Worm (Caenorhabditis elegans) whole organism, early embryonic: ENCODE data around the gene C43H6.12.

Experiments used
- B0310.2 ChIP-seq: sonication (generic microtip); optimal IDR thresholded peaks from 2 replicates; lab custom pipeline; 2016; ENCODE audit warnings: mild to moderate bottlenecking, missing genetic modification characterization, missing compliant biosample characterization
- F13C5.2 ChIP-seq: sonication (generic microtip); optimal IDR thresholded peaks from 2 replicates; lab custom pipeline; 2017; ENCODE audit warnings: mild to moderate bottlenecking, missing genetic modification characterization, inconsistent platforms, missing compliant biosample characterization
- aly-1 ChIP-seq: sonication (generic microtip); optimal IDR thresholded peaks from 2 replicates; lab custom pipeline; 2016; ENCODE audit warnings: missing genetic modification characterization, missing compliant biosample characterization
- ama-1 ChIP-seq: fragments of 150-350 bp; optimal IDR thresholded peaks from 2 replicates; lab custom pipeline; 2014
- ceh-13 ChIP-seq: fragments of 200-800 bp; sonication (Bioruptor generic); optimal IDR thresholded peaks from 2 replicates; lab custom pipeline; 2018; ENCODE audit warnings: mild to moderate bottlenecking, missing genetic modification characterization, missing compliant biosample characterization
- ceh-36 ChIP-seq: sonication (generic microtip); optimal IDR thresholded peaks from 2 replicates; lab custom pipeline; 2016; ENCODE audit warnings: missing genetic modification characterization, inconsistent platforms, missing compliant biosample characterization
- ets-7 ChIP-seq: sonication (generic microtip); optimal IDR thresholded peaks from 2 replicates; lab custom pipeline; 2016; ENCODE audit warnings: missing genotype, missing genetic modification characterization, missing compliant biosample characterization
- flt-1 ChIP-seq: fragments of 200-800 bp; sonication (Bioruptor generic); IDR thresholded peaks from 2 replicates; pipeline ENCODE4 v1.3.6; 2022; ENCODE audit warnings: missing genetic modification characterization, missing compliant biosample characterization
- hmbx-1 ChIP-seq: sonication (generic microtip); optimal IDR thresholded peaks from 2 replicates; lab custom pipeline; 2016; ENCODE audit warnings: mild to moderate bottlenecking, missing genetic modification characterization, missing compliant biosample characterization
- hmg-4 ChIP-seq: fragments of 200-800 bp; sonication (Bioruptor generic); optimal IDR thresholded peaks from 2 replicates; lab custom pipeline; 2018; ENCODE audit warnings: mild to moderate bottlenecking, missing genetic modification characterization, missing compliant biosample characterization
- hnd-1 ChIP-seq: sonication (generic microtip); optimal IDR thresholded peaks from 2 replicates; lab custom pipeline; 2016; ENCODE audit warnings: missing genetic modification characterization, missing compliant biosample characterization
- pes-1 ChIP-seq: fragments of 200-800 bp; sonication (Bioruptor generic); IDR thresholded peaks from 2 replicates; pipeline ENCODE4 v1.3.6; 2022; ENCODE audit warnings: missing genetic modification reagents, missing genetic modification characterization, missing compliant biosample characterization
- scrt-1 ChIP-seq: fragments of 200-800 bp; sonication (Bioruptor generic); IDR thresholded peaks from 2 replicates; pipeline ENCODE4 v1.3.6; 2022; ENCODE audit warnings: missing genetic modification characterization, missing compliant biosample characterization
- sea-1 ChIP-seq: fragments of 200-800 bp; sonication (Bioruptor generic); conservative IDR thresholded peaks from 2 replicates; pipeline ENCODE4 v1.3.6; 2022; ENCODE audit warnings: missing genetic modification characterization, missing compliant biosample characterization
- tbx-11 ChIP-seq: fragments of 200-800 bp; sonication (Bioruptor generic); IDR thresholded peaks from 2 replicates; pipeline ENCODE4 v1.3.6; 2022; ENCODE audit warnings: missing genetic modification characterization, missing compliant biosample characterization
- tbx-37 ChIP-seq: fragments of 200-800 bp; sonication (Bioruptor generic); conservative IDR thresholded peaks from 2 replicates; pipeline ENCODE4 v1.3.6; 2022; ENCODE audit warnings: missing genetic modification reagents, missing genetic modification characterization, missing compliant biosample characterization
- tra-4 ChIP-seq: sonication (generic microtip); optimal IDR thresholded peaks from 2 replicates; lab custom pipeline; 2017; ENCODE audit warnings: missing genetic modification characterization, missing compliant biosample characterization

The C43H6.12 gene

ce11 chrX:2372134-2372533 lies 37.3 kb upstream of the C43H6.12 start:
- TF ChIP-seq hmbx-1, result no peak
- no peak for TF ChIP-seq hnd-1 (tag; lab: Kevin White, UChicago)
- TF ChIP-seq hmg-4, result no peak
- no peak for TF ChIP-seq F13C5.2
- no peak for TF ChIP-seq tbx-11 (GFP tag; lab: Robert Waterston, UW)
- no peak for TF ChIP-seq B0310.2 (tag; lab: Kevin White, UChicago)

ce11 chrX:2375300-2376035 lies 33.9 kb upstream of the C43H6.12 start, which contains the start of gene F47G3.3:
Gene F47G3.3 (plus strand): TSS chrX:2375985.
- no peak for TF ChIP-seq B0310.2 (tag; lab: Kevin White, UChicago)

ce11 chrX:2380818-2381217 lies 28.6 kb upstream of the C43H6.12 start:
- TF ChIP-seq tbx-37 (GFP tag; lab: Robert Waterston, UW), result no peak
- no peak for TF ChIP-seq F13C5.2
- no peak for TF ChIP-seq hmg-4
- TF ChIP-seq sea-1, result no peak
- no peak for TF ChIP-seq scrt-1 (GFP tag; lab: Robert Waterston, UW)
- no peak for TF ChIP-seq ama-1 (lab: Kevin White, UChicago)
- no peak for TF ChIP-seq tbx-11 (GFP tag; lab: Robert Waterston, UW)
- no peak for TF ChIP-seq ceh-13 (GFP tag; lab: Kevin White, UChicago)
- TF ChIP-seq pes-1 (GFP tag; lab: Robert Waterston, UW), result no peak
- TF ChIP-seq ceh-36 (tag; lab: Kevin White, UChicago), result no peak
- no peak for TF ChIP-seq tra-4 (tag; lab: Kevin White, UChicago)
- no peak for TF ChIP-seq hnd-1 (tag; lab: Kevin White, UChicago)
- no peak for TF ChIP-seq ets-7 (tag; lab: Kevin White, UChicago)
- TF ChIP-seq B0310.2 (tag; lab: Kevin White, UChicago), result no peak
- TF ChIP-seq hmbx-1, result no peak

- no peak for TF ChIP-seq tra-4 (tag; lab: Kevin White, UChicago)
- TF ChIP-seq ets-7 (tag; lab: Kevin White, UChicago), result no peak
- TF ChIP-seq flt-1 (GFP tag; lab: Robert Waterston, UW), result no peak
- TF ChIP-seq tbx-37 (GFP tag; lab: Robert Waterston, UW), result no peak
- TF ChIP-seq hmbx-1, result no peak
- TF ChIP-seq scrt-1 (GFP tag; lab: Robert Waterston, UW), result no peak
- TF ChIP-seq ceh-13 (GFP tag; lab: Kevin White, UChicago), result no peak
- TF ChIP-seq pes-1 (GFP tag; lab: Robert Waterston, UW), result no peak
- TF ChIP-seq tbx-11 (GFP tag; lab: Robert Waterston, UW), result no peak
- TF ChIP-seq hnd-1 (tag; lab: Kevin White, UChicago), result no peak
- TF ChIP-seq F13C5.2, result no peak
Observed at ce11 chrX:2381282-2381681, 28.1 kb upstream of the C43H6.12 start, which contains the start of gene F47G3.4. Gene F47G3.4 (plus strand): TSS chrX:2381582.

- TF ChIP-seq F13C5.2 (peak; percentile 27), sea-1 (no peak), hmg-4 (no peak)
Observed at ce11 chrX:2382227-2382626, 27.2 kb upstream of the C43H6.12 start.

- no peak for TF ChIP-seq tbx-11 (GFP tag; lab: Robert Waterston, UW)
- TF ChIP-seq sea-1, result no peak
- no peak for TF ChIP-seq B0310.2 (tag; lab: Kevin White, UChicago)
- no peak for TF ChIP-seq F13C5.2
- no peak for TF ChIP-seq hmg-4
- no peak for TF ChIP-seq scrt-1 (GFP tag; lab: Robert Waterston, UW)
- no peak for TF ChIP-seq hnd-1 (tag; lab: Kevin White, UChicago)
- TF ChIP-seq aly-1, result no peak
- TF ChIP-seq ceh-13 (GFP tag; lab: Kevin White, UChicago), result no peak
- no peak for TF ChIP-seq flt-1 (GFP tag; lab: Robert Waterston, UW)
- TF ChIP-seq pes-1 (GFP tag; lab: Robert Waterston, UW), result no peak
- TF ChIP-seq ceh-36 (tag; lab: Kevin White, UChicago), result no peak
Observed at ce11 chrX:2385453-2385852, 24.0 kb upstream of the C43H6.12 start, which contains the start of gene F47G3.1. Gene F47G3.1 (plus strand): TSS chrX:2385753.

- no peak for TF ChIP-seq flt-1 (GFP tag; lab: Robert Waterston, UW)
- no peak for TF ChIP-seq tbx-37 (GFP tag; lab: Robert Waterston, UW)
- no peak for TF ChIP-seq hmbx-1
- no peak for TF ChIP-seq scrt-1 (GFP tag; lab: Robert Waterston, UW)
- no peak for TF ChIP-seq tra-4 (tag; lab: Kevin White, UChicago)
- no peak for TF ChIP-seq F13C5.2
- TF ChIP-seq ceh-36 (tag; lab: Kevin White, UChicago), result no peak
- no peak for TF ChIP-seq ama-1 (lab: Kevin White, UChicago)
- no peak for TF ChIP-seq aly-1
- no peak for TF ChIP-seq sea-1
- no peak for TF ChIP-seq hnd-1 (tag; lab: Kevin White, UChicago)
- no peak for TF ChIP-seq ets-7 (tag; lab: Kevin White, UChicago)
- no peak for TF ChIP-seq B0310.2 (tag; lab: Kevin White, UChicago)
- TF ChIP-seq hmg-4, result no peak
- TF ChIP-seq tbx-11 (GFP tag; lab: Robert Waterston, UW), result no peak
- TF ChIP-seq ceh-13 (GFP tag; lab: Kevin White, UChicago), result no peak
- TF ChIP-seq pes-1 (GFP tag; lab: Robert Waterston, UW), result no peak
Observed at ce11 chrX:2386922-2387566, 22.4 kb upstream of the C43H6.12 start.
